Fruit fly (Drosophila melanogaster): Measurements from ENCODE around the gene Lsp1beta.

dm6 chr2L:877002-877401 is 21.3 kb upstream of the Lsp1beta start, which contains the start of gene ninaA:
- TF ChIP-seq Hr39 (GFP tag; optimal IDR thresholded peaks at IDR 0.05), result no peak
- no peak for TF ChIP-seq Lpt (GFP tag; optimal IDR thresholded peaks at IDR 0.05)
- TF ChIP-seq Gug (GFP tag; IDR thresholded peaks at IDR 0.05), result no peak
- no peak for TF ChIP-seq CG3919 (GFP tag; optimal IDR thresholded peaks at IDR 0.05)
- no peak for TF ChIP-seq ss (GFP tag; optimal IDR thresholded peaks at IDR 0.05)
- no peak for TF ChIP-seq svp (GFP tag)
- TF ChIP-seq spab (GFP tag; optimal IDR thresholded peaks at IDR 0.05), result no peak
- no peak for TF ChIP-seq fkh (GFP tag; optimal IDR thresholded peaks at IDR 0.05)
- TF ChIP-seq salr (GFP tag; optimal IDR thresholded peaks at IDR 0.05), result no peak
- no peak for TF ChIP-seq OdsH (GFP tag; optimal IDR thresholded peaks at IDR 0.05)
- no peak for TF ChIP-seq CG34406 (GFP tag; optimal IDR thresholded peaks at IDR 0.05)
- TF ChIP-seq cyc (GFP tag; optimal IDR thresholded peaks at IDR 0.05), result no peak
